Fruit fly (Drosophila melanogaster) whole organism, prepupa: ENCODE results near the gene Gr28b.

Source experiments
- Blimp-1 ChIP-seq: fragments of 200-800 bp; sonication (Bioruptor generic); optimal IDR thresholded peaks from 3 replicates; lab custom pipeline; 2017; ENCODE audit warnings: missing biosample characterization, missing genetic modification characterization, mild to moderate bottlenecking, moderate library complexity, missing genetic modification reagents
- CG10631 ChIP-seq: fragments of 200-800 bp; sonication (Bioruptor generic); optimal IDR thresholded peaks from 2 replicates; lab custom pipeline; 2016; ENCODE audit warnings: missing biosample characterization, missing genetic modification characterization
- CG11294 ChIP-seq: fragments of 200-800 bp; sonication (Bioruptor generic); IDR thresholded peaks from 2 replicates; pipeline ENCODE4 v1.3.6; 2022; ENCODE audit warnings: missing biosample characterization, missing genetic modification characterization
- CG11902 ChIP-seq: fragments of 200-800 bp; sonication (Bioruptor generic); optimal IDR thresholded peaks from 3 replicates; lab custom pipeline; 2016; ENCODE audit warnings: missing biosample characterization, missing genetic modification characterization
- CG15336 ChIP-seq: fragments of 200-800 bp; sonication (Bioruptor generic); IDR thresholded peaks from 2 replicates; pipeline ENCODE4 v1.3.6; 2022; ENCODE audit warnings: missing biosample characterization, missing genetic modification characterization
- CG1621 ChIP-seq: fragments of 200-800 bp; sonication (Bioruptor generic); optimal IDR thresholded peaks from 3 replicates; lab custom pipeline; 2018; ENCODE audit warnings: missing biosample characterization, mild to moderate bottlenecking, missing genetic modification characterization
- CG3032 ChIP-seq: fragments of 200-800 bp; optimal IDR thresholded peaks from 2 replicates; lab custom pipeline; 2019; ENCODE audit warnings: missing biosample characterization, mild to moderate bottlenecking, missing genetic modification characterization, moderate library complexity
- CG32006 ChIP-seq: fragments of 200-800 bp; sonication (Bioruptor generic); optimal IDR thresholded peaks from 3 replicates; lab custom pipeline; 2017; ENCODE audit warnings: missing biosample characterization, mild to moderate bottlenecking, missing genetic modification characterization
- CG3919 ChIP-seq: fragments of 200-800 bp; sonication (Bioruptor generic); optimal IDR thresholded peaks from 3 replicates; lab custom pipeline; 2016; ENCODE audit warnings: missing biosample characterization, missing genetic modification characterization
- CG6163 ChIP-seq: fragments of 200-800 bp; sonication (Bioruptor generic); IDR thresholded peaks from 3 replicates; pipeline ENCODE4 v1.3.6; 2022; ENCODE audit warnings: missing biosample characterization, missing genetic modification characterization
- CG6276 ChIP-seq: fragments of 200-800 bp; sonication (Bioruptor generic); optimal IDR thresholded peaks from 2 replicates; lab custom pipeline; 2017; ENCODE audit warnings: missing biosample characterization, mild to moderate bottlenecking, missing genetic modification characterization
- CG6792 ChIP-seq: fragments of 200-800 bp; sonication (Bioruptor generic); optimal IDR thresholded peaks from 3 replicates; lab custom pipeline; 2016; ENCODE audit warnings: missing biosample characterization, missing genetic modification characterization
- CG6808 ChIP-seq: fragments of 200-800 bp; sonication (Bioruptor generic); optimal IDR thresholded peaks from 3 replicates; lab custom pipeline; 2017; ENCODE audit warnings: missing biosample characterization, missing genetic modification characterization, mild to moderate bottlenecking, moderate library complexity, missing genetic modification reagents
- CG8119 ChIP-seq: fragments of 200-800 bp; sonication (Bioruptor generic); IDR thresholded peaks from 3 replicates; pipeline ENCODE4 v1.3.6; 2022; ENCODE audit warnings: missing biosample characterization, missing genetic modification characterization
- Eip78C ChIP-seq: fragments of 200-800 bp; sonication (Bioruptor generic); peaks from one replicate; lab custom pipeline; 2016; ENCODE audit warnings: missing biosample characterization, missing genetic modification characterization
- Eip93F ChIP-seq: fragments of 200-800 bp; sonication (Bioruptor generic); optimal IDR thresholded peaks from 2 replicates; lab custom pipeline; 2016; ENCODE audit warnings: missing biosample characterization, mild to moderate bottlenecking, missing genetic modification characterization
- Ets96B ChIP-seq: fragments of 200-800 bp; optimal IDR thresholded peaks from 2 replicates; lab custom pipeline; 2019; ENCODE audit warnings: missing biosample characterization, mild to moderate bottlenecking, missing genetic modification characterization, moderate library complexity
- Gug ChIP-seq: fragments of 200-800 bp; sonication (Bioruptor generic); IDR thresholded peaks from 2 replicates; pipeline ENCODE4 v1.3.6; 2022; ENCODE audit warnings: missing biosample characterization, missing genetic modification characterization
- Hr38 ChIP-seq: sonication (Bioruptor generic); optimal IDR thresholded peaks from 2 replicates; lab custom pipeline; 2016; ENCODE audit warnings: missing biosample characterization, missing genetic modification characterization
- Hr39 ChIP-seq: fragments of 200-800 bp; sonication (Bioruptor generic); optimal IDR thresholded peaks from 2 replicates; lab custom pipeline; 2016; ENCODE audit warnings: missing biosample characterization, missing genetic modification characterization
- Hr4 ChIP-seq: fragments of 200-800 bp; sonication (Bioruptor generic); optimal IDR thresholded peaks from 3 replicates; lab custom pipeline; 2016; ENCODE audit warnings: missing biosample characterization, missing genetic modification characterization
- Lpt ChIP-seq: fragments of 200-800 bp; sonication (Bioruptor generic); optimal IDR thresholded peaks from 3 replicates; lab custom pipeline; 2016; ENCODE audit warnings: missing biosample characterization, missing genetic modification characterization
- OdsH ChIP-seq: fragments of 200-800 bp; sonication (Bioruptor generic); optimal IDR thresholded peaks from 3 replicates; lab custom pipeline; 2016; ENCODE audit warnings: missing biosample characterization, missing genetic modification characterization
- Smox ChIP-seq: fragments of 200-800 bp; sonication (Bioruptor generic); optimal IDR thresholded peaks from 3 replicates; lab custom pipeline; 2016; ENCODE audit warnings: missing biosample characterization, missing genetic modification characterization
- Sox102F ChIP-seq: fragments of 200-800 bp; sonication (Bioruptor generic); optimal IDR thresholded peaks from 2 replicates; lab custom pipeline; 2016; ENCODE audit warnings: missing biosample characterization, mild to moderate bottlenecking, missing genetic modification characterization
- Sox15 ChIP-seq: fragments of 200-800 bp; sonication (Bioruptor generic); optimal IDR thresholded peaks from 3 replicates; lab custom pipeline; 2016; ENCODE audit warnings: missing biosample characterization, missing genetic modification characterization
- acj6 ChIP-seq: fragments of 200-800 bp; sonication (Bioruptor generic); optimal IDR thresholded peaks from 3 replicates; lab custom pipeline; 2016; ENCODE audit warnings: missing biosample characterization, missing genetic modification characterization
- eg ChIP-seq: fragments of 200-800 bp; sonication (Bioruptor generic); IDR thresholded peaks from 3 replicates; pipeline ENCODE4 v1.3.6; 2022; ENCODE audit warnings: missing biosample characterization, missing genetic modification characterization
- esn ChIP-seq: fragments of 200-800 bp; sonication (Bioruptor generic); optimal IDR thresholded peaks from 2 replicates; lab custom pipeline; 2016; ENCODE audit warnings: missing biosample characterization, mild to moderate bottlenecking, missing genetic modification characterization, moderate library complexity
- fd59A ChIP-seq: fragments of 200-800 bp; sonication (Bioruptor generic); optimal IDR thresholded peaks from 2 replicates; lab custom pipeline; 2017; ENCODE audit warnings: missing biosample characterization, mild to moderate bottlenecking, missing genetic modification characterization, missing genetic modification reagents
- fkh ChIP-seq: fragments of 200-800 bp; sonication (Bioruptor generic); optimal IDR thresholded peaks from 3 replicates; lab custom pipeline; 2017; ENCODE audit warnings: missing biosample characterization, mild to moderate bottlenecking, missing genetic modification characterization, moderate library complexity
- net ChIP-seq: fragments of 200-800 bp; sonication (Bioruptor generic); optimal IDR thresholded peaks from 3 replicates; lab custom pipeline; 2016; ENCODE audit warnings: missing biosample characterization, missing genetic modification characterization
- salr ChIP-seq, 2 experiments: fragments of 200-800 bp; sonication (Bioruptor generic); optimal IDR thresholded peaks; 3 replicates each; lab custom pipeline; 2016 to 2018; ENCODE audit warnings: missing biosample characterization in 2 of 2, missing genetic modification characterization in 2 of 2, mild to moderate bottlenecking in 1 of 2
- ss ChIP-seq, 2 experiments: fragments of 200-800 bp; sonication (Bioruptor generic); optimal IDR thresholded peaks; 2 replicates in 1 of 2; 3 replicates in 1 of 2; lab custom pipeline; 2017 to 2018; ENCODE audit warnings: mild to moderate bottlenecking in 2 of 2, missing biosample characterization in 2 of 2, missing genetic modification characterization in 2 of 2, moderate library complexity in 1 of 2
- svp ChIP-seq: fragments of 200-800 bp; sonication (Bioruptor generic); peaks from one replicate; lab custom pipeline; 2016; ENCODE audit warnings: missing biosample characterization, missing genetic modification characterization

The Gr28b gene

dm6 chr2L:7493444-7493843, 31.4 kb upstream of the Gr28b start:
- TF ChIP-seq esn (peak; percentile 3), Sox102F (GFP tag; lab: Kevin White, UChicago) (no peak), fd59A (no peak), Blimp-1 (GFP tag; lab: Kevin White, UChicago) (no peak), salr (GFP tag; optimal IDR thresholded peaks at IDR 0.05; lab: Kevin White, UChicago) (no peak), Hr38 (GFP tag; lab: Kevin White, UChicago) (no peak), Hr39 (no peak), Lpt (no peak), CG11294 (no peak), CG6276 (no peak), fkh (peak; percentile 10)

dm6 chr2L:7492508-7492907, 30.5 kb upstream of the Gr28b start:
- TF ChIP-seq OdsH (GFP tag; lab: Kevin White, UChicago) (no peak), CG8119 (peak; percentile 43), CG11902 (GFP tag; lab: Kevin White, UChicago) (no peak), acj6 (GFP tag; lab: Kevin White, UChicago) (no peak), esn (no peak), Ets96B (tag; lab: Kevin White, UChicago) (peak; percentile 14)

- TF ChIP-seq CG6163 (GFP tag; lab: Robert Waterston, UW) (peak; percentile 66), CG3919 (peak; percentile 10), CG32006 (peak; percentile 65), Eip78C (GFP tag; lab: Kevin White, UChicago) (peak; percentile 65), CG11294 (peak; percentile 55), Lpt (peak; percentile 26), OdsH (GFP tag; lab: Kevin White, UChicago) (peak; percentile 39), fkh (no peak), CG6276 (peak; percentile 11), Gug (GFP tag; lab: Robert Waterston, UW) (no peak), CG6792 (no peak), CG10631 (peak; percentile 34), svp (GFP tag; lab: Kevin White, UChicago) (peak; percentile 54), CG15336 (peak; percentile 71), Ets96B (tag; lab: Kevin White, UChicago) (peak; percentile 31), CG8119 (peak; percentile 67), Hr4 (GFP tag; lab: Kevin White, UChicago) (peak; percentile 51), net (no peak), CG3032 (tag; lab: Kevin White, UChicago) (peak; percentile 19), acj6 (GFP tag; lab: Kevin White, UChicago) (peak; percentile 17), eg (GFP tag; lab: Robert Waterston, UW) (peak; percentile 72), CG1621 (tag; lab: Kevin White, UChicago) (no peak), Sox15 (peak; percentile 20)
Measured at dm6 chr2L:7491902-7492301, 29.9 kb upstream of the Gr28b start.

dm6 chr2L:7486222-7486621, 24.2 kb upstream of the Gr28b start:
- TF ChIP-seq esn (peak; percentile 28), CG15336 (no peak), Sox102F (GFP tag; lab: Kevin White, UChicago) (peak; percentile 38), eg (GFP tag; lab: Robert Waterston, UW) (no peak)
- TF ChIP-seq, all 60 proteins: peak for 2

dm6 chr2L:7474404-7474803, 12.4 kb upstream of the Gr28b start, which contains the start of gene CG6441:
Gene CG6441, plus strand, starts transcription at chr2L:7474704.
- TF ChIP-seq Sox102F (GFP tag; lab: Kevin White, UChicago) (no peak), CG6808 (no peak), acj6 (GFP tag; lab: Kevin White, UChicago) (no peak), Eip93F (GFP tag; lab: Kevin White, UChicago) (no peak), CG32006 (no peak)
- TF ChIP-seq, all 60 proteins: peak for 0

- no peak for TF ChIP-seq Smox
- TF ChIP-seq CG3919, result no peak
- TF ChIP-seq ss (GFP tag; optimal IDR thresholded peaks at IDR 0.05; lab: Kevin White, UChicago), result no peak
Measured at dm6 chr2L:7473248-7473647, 11.2 kb upstream of the Gr28b start.
